Worm (Caenorhabditis elegans) whole organism, L1 larva: ENCODE data around the gene spv-1.

Source experiments
- C16A3.4 ChIP-seq: fragments of 150-350 bp; optimal IDR thresholded peaks from 2 replicates; lab custom pipeline; 2014; ENCODE audit warnings: missing biosample characterization, missing genetic modification characterization
- C34B4.2 ChIP-seq: sonication (generic microtip); optimal IDR thresholded peaks from 2 replicates; lab custom pipeline; 2017; ENCODE audit warnings: mild to moderate bottlenecking, missing genetic modification characterization, missing compliant biosample characterization
- F16B12.6 ChIP-seq: fragments of 150-350 bp; optimal IDR thresholded peaks from 2 replicates; lab custom pipeline; 2014; ENCODE audit warnings: missing biosample characterization, missing genetic modification characterization
- aha-1 ChIP-seq: fragments of 150-350 bp; optimal IDR thresholded peaks from 2 replicates; lab custom pipeline; 2014; ENCODE audit warnings: missing biosample characterization, missing genetic modification characterization
- aly-2 ChIP-seq: fragments of 150-350 bp; optimal IDR thresholded peaks from 2 replicates; lab custom pipeline; 2014; ENCODE audit warnings: missing biosample characterization, missing genetic modification characterization
- ama-1 ChIP-seq: fragments of 150-350 bp; optimal IDR thresholded peaks from 2 replicates; lab custom pipeline; 2014
- blmp-1 ChIP-seq: fragments of 150-350 bp; optimal IDR thresholded peaks from 2 replicates; lab custom pipeline; 2014; ENCODE audit warnings: missing biosample characterization, missing genetic modification characterization
- ceh-63 ChIP-seq: fragments of 200-800 bp; sonication (Bioruptor generic); optimal IDR thresholded peaks from 2 replicates; lab custom pipeline; 2018; ENCODE audit warnings: mild to moderate bottlenecking, missing genetic modification characterization, missing compliant biosample characterization
- ceh-8 ChIP-seq: fragments of 200-800 bp; sonication (Bioruptor generic); optimal IDR thresholded peaks from 2 replicates; lab custom pipeline; 2018; ENCODE audit warnings: mild to moderate bottlenecking, missing genetic modification characterization, moderate library complexity, missing compliant biosample characterization
- ceh-82 ChIP-seq, 3 experiments: fragments of 150-350 bp in 1 of 3; sonication (generic microtip) in 2 of 3; optimal IDR thresholded peaks; 2 replicates each; lab custom pipeline; 2014 to 2017; ENCODE audit warnings: missing biosample characterization in 3 of 3, missing genetic modification characterization in 3 of 3
- ceh-88 ChIP-seq: fragments of 200-800 bp; sonication (Bioruptor generic); IDR thresholded peaks from 2 replicates; pipeline ENCODE4 v1.3.6; 2022; ENCODE audit warnings: missing genetic modification characterization, missing compliant biosample characterization
- ces-1 ChIP-seq: fragments of 150-350 bp; optimal IDR thresholded peaks from 2 replicates; lab custom pipeline; 2014; ENCODE audit warnings: missing biosample characterization, missing genetic modification reagents, missing genetic modification characterization
- egl-13 ChIP-seq: sonication (generic microtip); optimal IDR thresholded peaks from 2 replicates; lab custom pipeline; 2016; ENCODE audit warnings: missing genotype, missing genetic modification reagents, missing genetic modification characterization, missing compliant biosample characterization
- egl-27 ChIP-seq, 2 experiments: fragments of 150-350 bp in 1 of 2; sonication (generic microtip); optimal IDR thresholded peaks; 3 replicates each; lab custom pipeline; 2017 to 2018; ENCODE audit warnings: missing biosample characterization in 2 of 2, missing genetic modification characterization in 2 of 2, missing genetic modification reagents in 2 of 2
- elt-2 ChIP-seq: sonication (generic microtip); optimal IDR thresholded peaks from 2 replicates; lab custom pipeline; 2016; ENCODE audit warnings: missing genetic modification characterization, mild to moderate bottlenecking, inconsistent platforms, missing compliant biosample characterization, missing genetic modification reagents
- elt-3 ChIP-seq, 6 experiments: fragments of 150-350 bp in 1 of 6; sonication (generic microtip); optimal IDR thresholded peaks; 2 replicates each; lab custom pipeline; 2017 to 2018; ENCODE audit warnings: missing biosample characterization in 6 of 6, missing genetic modification characterization in 6 of 6, inconsistent platforms in 1 of 6
- ets-5 ChIP-seq: fragments of 200-800 bp; sonication (Bioruptor generic); IDR thresholded peaks from 2 replicates; pipeline ENCODE4 v1.3.6; 2022; ENCODE audit warnings: missing genetic modification characterization, missing compliant biosample characterization
- fkh-10 ChIP-seq: sonication (generic microtip); optimal IDR thresholded peaks from 2 replicates; lab custom pipeline; 2017; ENCODE audit warnings: missing biosample characterization, missing genetic modification reagents, missing genetic modification characterization
- fkh-8 ChIP-seq: sonication (generic microtip); optimal IDR thresholded peaks from 2 replicates; lab custom pipeline; 2016; ENCODE audit warnings: mild to moderate bottlenecking, missing genetic modification characterization, missing compliant biosample characterization
- grh-1 ChIP-seq: fragments of 200-800 bp; sonication (Bioruptor generic); IDR thresholded peaks from 2 replicates; pipeline ENCODE4 v1.3.6; 2022; ENCODE audit warnings: missing genetic modification reagents, missing genetic modification characterization, missing compliant biosample characterization
- hlh-4 ChIP-seq: sonication (generic microtip); optimal IDR thresholded peaks from 2 replicates; lab custom pipeline; 2016; ENCODE audit warnings: mild to moderate bottlenecking, missing genetic modification characterization, missing compliant biosample characterization
- lin-13 ChIP-seq: fragments of 150-350 bp; optimal IDR thresholded peaks from 2 replicates; lab custom pipeline; 2014; ENCODE audit warnings: missing biosample characterization, missing genetic modification reagents, missing genetic modification characterization
- lin-14 ChIP-seq: fragments of 200-800 bp; sonication (Bioruptor generic); optimal IDR thresholded peaks from 2 replicates; lab custom pipeline; 2018; ENCODE audit warnings: mild to moderate bottlenecking, missing genetic modification characterization, moderate library complexity, missing compliant biosample characterization
- lin-35 ChIP-seq, 2 experiments: fragments of 150-350 bp; optimal IDR thresholded peaks; 2 replicates each; lab custom pipeline; 2014; ENCODE audit warnings: missing biosample characterization in 2 of 2, missing genetic modification characterization in 2 of 2, missing genetic modification reagents in 2 of 2
- lin-39 ChIP-seq: fragments of 150-350 bp; optimal IDR thresholded peaks from 2 replicates; lab custom pipeline; 2014; ENCODE audit warnings: missing biosample characterization, missing genetic modification reagents, missing genetic modification characterization
- lir-3 ChIP-seq: sonication (generic microtip); optimal IDR thresholded peaks from 2 replicates; lab custom pipeline; 2016; ENCODE audit warnings: mild to moderate bottlenecking, missing genetic modification characterization, moderate library complexity, missing compliant biosample characterization; ENCODE audit not compliant: poor library complexity
- lsy-2 ChIP-seq, 2 experiments: fragments of 150-350 bp; optimal IDR thresholded peaks; 2 replicates each; lab custom pipeline; 2014; ENCODE audit warnings: missing biosample characterization in 2 of 2, missing genetic modification characterization in 2 of 2
- mab-9 ChIP-seq: fragments of 200-800 bp; sonication (Bioruptor generic); IDR thresholded peaks from 2 replicates; pipeline ENCODE4 v1.3.6; 2022; ENCODE audit warnings: missing genetic modification reagents, missing genetic modification characterization, missing compliant biosample characterization
- mdl-1 ChIP-seq, 2 experiments: fragments of 150-350 bp; optimal IDR thresholded peaks; 2 replicates each; lab custom pipeline; 2014 to 2017; ENCODE audit warnings: missing biosample characterization in 2 of 2, missing genetic modification characterization in 2 of 2, inconsistent platforms in 1 of 2
- mef-2 ChIP-seq: fragments of 150-350 bp; optimal IDR thresholded peaks from 2 replicates; lab custom pipeline; 2014; ENCODE audit warnings: missing biosample characterization, missing genetic modification characterization
- mep-1 ChIP-seq: fragments of 150-350 bp; optimal IDR thresholded peaks from 2 replicates; lab custom pipeline; 2014; ENCODE audit warnings: missing biosample characterization, missing genetic modification characterization
- nhr-71 ChIP-seq: sonication (generic microtip); optimal IDR thresholded peaks from 2 replicates; lab custom pipeline; 2016; ENCODE audit warnings: mild to moderate bottlenecking, missing genetic modification characterization, moderate library complexity, missing compliant biosample characterization
- nhr-76 ChIP-seq: sonication (generic microtip); optimal IDR thresholded peaks from 2 replicates; lab custom pipeline; 2017; ENCODE audit warnings: missing biosample characterization, missing genetic modification characterization
- nhr-77 ChIP-seq: fragments of 150-350 bp; optimal IDR thresholded peaks from 2 replicates; lab custom pipeline; 2014; ENCODE audit warnings: missing biosample characterization, missing genetic modification characterization
- nhr-85 ChIP-seq: sonication (generic microtip); peaks from one replicate; lab custom pipeline; 2016; ENCODE audit warnings: missing genetic modification characterization, inconsistent platforms, missing compliant biosample characterization
- rnt-1 ChIP-seq: sonication (generic microtip); optimal IDR thresholded peaks from 2 replicates; lab custom pipeline; 2016; ENCODE audit warnings: mild to moderate bottlenecking, missing genetic modification characterization, moderate library complexity, missing compliant biosample characterization
- skn-1 ChIP-seq: fragments of 150-350 bp; optimal IDR thresholded peaks from 2 replicates; lab custom pipeline; 2014; ENCODE audit warnings: missing biosample characterization, missing genetic modification characterization
- snpc-4 ChIP-seq: fragments of 150-350 bp; optimal IDR thresholded peaks from 2 replicates; lab custom pipeline; 2014; ENCODE audit warnings: missing biosample characterization, missing genetic modification characterization
- snu-23 ChIP-seq: sonication (generic microtip); optimal IDR thresholded peaks from 2 replicates; lab custom pipeline; 2016; ENCODE audit warnings: missing genetic modification characterization, missing compliant biosample characterization
- sox-4 ChIP-seq: sonication (generic microtip); optimal IDR thresholded peaks from 2 replicates; lab custom pipeline; 2016; ENCODE audit warnings: missing genetic modification characterization, missing compliant biosample characterization
- sup-37 ChIP-seq: fragments of 200-800 bp; sonication (Bioruptor generic); optimal IDR thresholded peaks from 2 replicates; lab custom pipeline; 2018; ENCODE audit warnings: mild to moderate bottlenecking, missing genetic modification characterization, missing compliant biosample characterization
- swsn-7 ChIP-seq: sonication (generic microtip); optimal IDR thresholded peaks from 2 replicates; lab custom pipeline; 2016; ENCODE audit warnings: missing genetic modification characterization, missing compliant biosample characterization
- tbx-2 ChIP-seq: sonication (generic microtip); optimal IDR thresholded peaks from 2 replicates; lab custom pipeline; 2016; ENCODE audit warnings: missing genetic modification characterization, missing compliant biosample characterization
- tlp-1 ChIP-seq: fragments of 150-350 bp; optimal IDR thresholded peaks from 2 replicates; lab custom pipeline; 2014; ENCODE audit warnings: missing biosample characterization, missing genetic modification characterization
- unc-98 ChIP-seq: fragments of 200-800 bp; sonication (Bioruptor generic); IDR thresholded peaks from 2 replicates; pipeline ENCODE4 v1.3.6; 2022; ENCODE audit warnings: missing genetic modification characterization, missing compliant biosample characterization
- xbp-1 ChIP-seq: sonication (generic microtip); optimal IDR thresholded peaks from 2 replicates; lab custom pipeline; 2016; ENCODE audit warnings: missing genetic modification characterization, missing compliant biosample characterization
- zag-1 ChIP-seq: fragments of 150-350 bp; optimal IDR thresholded peaks from 2 replicates; lab custom pipeline; 2014; ENCODE audit warnings: missing biosample characterization, missing genetic modification characterization
- zip-4 ChIP-seq: fragments of 200-800 bp; sonication (Bioruptor generic); optimal IDR thresholded peaks from 2 replicates; lab custom pipeline; 2018; ENCODE audit warnings: mild to moderate bottlenecking, missing genetic modification characterization, moderate library complexity, missing compliant biosample characterization
- ztf-4 ChIP-seq: fragments of 150-350 bp; optimal IDR thresholded peaks from 2 replicates; lab custom pipeline; 2014; ENCODE audit warnings: missing biosample characterization, missing genetic modification characterization

The spv-1 gene

DNA sequence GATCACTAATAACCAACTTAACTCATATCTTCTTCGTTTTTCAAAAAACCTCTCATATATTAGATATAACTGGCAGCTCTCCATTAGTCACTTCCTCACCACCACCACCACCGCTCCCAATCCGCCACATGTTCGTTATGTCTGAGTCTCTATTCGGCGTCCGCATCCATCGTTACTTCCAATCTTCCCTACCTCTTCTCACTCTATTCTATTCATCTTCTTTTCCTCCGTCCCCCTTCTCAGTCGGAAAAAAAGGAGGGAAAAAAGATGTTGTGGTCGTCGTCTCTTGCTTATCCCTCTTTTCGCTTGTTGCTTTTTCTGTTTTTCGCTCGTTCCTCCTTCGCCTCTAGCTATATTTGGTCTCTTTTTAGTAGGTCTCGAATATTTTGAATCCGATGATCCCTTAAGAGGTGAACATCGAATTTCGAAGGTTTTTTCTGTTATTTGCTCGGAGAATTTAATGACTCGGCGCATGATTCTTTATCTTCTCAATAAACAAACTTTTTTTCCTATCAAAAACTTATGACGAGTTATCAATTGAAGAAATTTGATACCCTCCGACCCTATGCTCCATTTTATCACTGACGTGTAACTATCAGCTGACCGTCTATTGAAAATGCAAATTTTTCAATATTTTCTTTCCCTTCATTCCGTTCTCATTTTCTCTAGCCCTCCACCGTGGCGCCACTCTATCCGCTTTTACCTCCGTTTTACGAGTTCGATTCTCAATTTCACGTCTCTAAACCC, 36.5 kb downstream of the spv-1 start (continued):
- TF ChIP-seq nhr-71 (tag; lab: Kevin White, UChicago) (peak; percentile 58), ceh-8 (peak; percentile 20), nhr-85 (tag; lab: Kevin White, UChicago) (no peak), nhr-77 (no peak), mab-9 (GFP tag; lab: Robert Waterston, UW) (no peak), fkh-8 (peak; percentile 53), mep-1 (tag; lab: Kevin White, UChicago) (peak; percentile 69), egl-13 (tag; lab: Kevin White, UChicago) (peak; percentile 2), fkh-10 (peak; percentile 6), swsn-7 (tag; lab: Kevin White, UChicago) (peak; percentile 46), ama-1 (lab: Kevin White, UChicago) (peak; percentile 58), egl-27 (tag; optimal IDR thresholded peaks at IDR 0.05; lab: Kevin White, UChicago) (no peak), snu-23 (GFP tag; lab: Kevin White, UChicago) (peak; percentile 48), rnt-1 (peak; percentile 71)

DNA sequence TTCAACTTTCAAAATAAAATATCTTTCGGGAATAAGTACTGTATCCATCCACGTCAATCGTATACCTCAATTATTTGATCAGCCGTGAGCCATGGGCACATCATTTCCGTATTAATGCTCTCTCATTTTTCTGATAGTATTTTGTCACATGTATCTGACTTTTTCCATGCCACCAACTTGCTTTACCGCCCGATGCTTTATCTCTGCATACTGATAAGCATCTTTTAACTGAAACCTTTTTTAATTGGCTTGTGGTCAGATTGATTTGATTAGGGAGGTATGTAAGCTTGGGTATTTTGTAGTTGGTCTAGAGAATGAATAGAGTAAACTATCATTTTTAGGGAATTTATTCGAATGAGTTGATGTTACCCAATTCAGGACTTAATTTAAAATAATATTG, 39.2 kb downstream of the spv-1 start:
- TF ChIP-seq lin-35 (GFP tag; optimal IDR thresholded peaks at IDR 0.05; lab: Kevin White, UChicago) = peak in 1 of 2 experiments; percentile 11
- TF ChIP-seq lin-13 (GFP tag; lab: Kevin White, UChicago) = no peak
- TF ChIP-seq xbp-1 (tag; lab: Kevin White, UChicago) = no peak
- no peak for TF ChIP-seq sup-37 (GFP tag; lab: Kevin White, UChicago)
- TF ChIP-seq elt-2 (tag; lab: Kevin White, UChicago) = peak; percentile 57
- TF ChIP-seq elt-3 (tag; optimal IDR thresholded peaks at IDR 0.05; lab: Kevin White, UChicago) = no peak

DNA sequence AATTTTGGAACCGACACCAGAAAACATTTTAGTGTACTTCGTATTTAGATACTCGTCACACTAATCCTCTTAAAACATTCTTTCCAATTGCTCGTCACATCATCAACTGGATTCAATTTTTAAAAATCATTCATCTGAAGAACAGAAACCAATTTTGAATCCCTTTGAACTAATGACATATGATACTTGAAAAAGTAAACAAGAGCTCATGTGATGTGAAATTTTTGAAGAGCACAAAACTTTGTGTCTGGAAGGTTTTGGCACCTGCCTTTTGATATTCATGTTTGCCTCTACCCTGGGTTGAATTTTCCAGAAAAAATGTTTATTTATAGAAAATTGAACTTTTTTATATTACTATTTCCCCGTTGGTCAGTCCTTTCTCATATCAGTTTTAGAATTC, 39.7 kb downstream of the spv-1 start:
- TF ChIP-seq elt-2 (tag; lab: Kevin White, UChicago) (peak; percentile 61), lin-35 (GFP tag; optimal IDR thresholded peaks at IDR 0.05; lab: Kevin White, UChicago) (peak; percentile 5 to 12), C34B4.2 (tag; lab: Kevin White, UChicago) (no peak), lin-14 (peak; percentile 44), ztf-4 (tag; lab: Kevin White, UChicago) (no peak), blmp-1 (tag; lab: Kevin White, UChicago) (no peak), ceh-8 (no peak), swsn-7 (tag; lab: Kevin White, UChicago) (no peak), tlp-1 (tag; lab: Kevin White, UChicago) (no peak), tbx-2 (tag; lab: Kevin White, UChicago) (no peak), ceh-88 (no peak), aly-2 (tag; lab: Kevin White, UChicago) (no peak), ama-1 (lab: Kevin White, UChicago) (no peak), sox-4 (tag; lab: Kevin White, UChicago) (no peak), C16A3.4 (no peak), ces-1 (GFP tag; lab: Kevin White, UChicago) (no peak), grh-1 (no peak), skn-1 (tag; lab: Kevin White, UChicago) (no peak), lin-39 (tag; lab: Kevin White, UChicago) (no peak), nhr-76 (tag; lab: Kevin White, UChicago) (no peak), nhr-85 (tag; lab: Kevin White, UChicago) (no peak), mdl-1 (tag; optimal IDR thresholded peaks at IDR 0.05; lab: Kevin White, UChicago) (no peak), F16B12.6 (tag; lab: Kevin White, UChicago) (no peak), hlh-4 (tag; lab: Kevin White, UChicago) (peak; percentile 2), fkh-8 (peak; percentile 63), lir-3 (tag; lab: Kevin White, UChicago) (no peak), unc-98 (GFP tag; lab: Robert Waterston, UW) (no peak), zag-1 (tag; lab: Kevin White, UChicago) (no peak), aha-1 (tag; lab: Kevin White, UChicago) (no peak), mef-2 (no peak), snpc-4 (tag; lab: Kevin White, UChicago) (no peak), ets-5 (GFP tag; lab: Robert Waterston, UW) (no peak), ceh-82 (tag; optimal IDR thresholded peaks at IDR 0.05; lab: Kevin White, UChicago) (no peak), lsy-2 (tag; optimal IDR thresholded peaks at IDR 0.05; lab: Kevin White, UChicago) (peak; percentile 0 to 28), zip-4 (GFP tag; lab: Kevin White, UChicago) (no peak), fkh-10 (no peak), ceh-63 (GFP tag; lab: Kevin White, UChicago) (no peak)
